Fruit fly (Drosophila melanogaster) whole organism, embryonic: ENCODE measurements around the gene Tsp29Fb.

ENCODE experiments used
- Awh ChIP-seq: fragments of 200-800 bp; sonication (Bioruptor generic); IDR thresholded peaks from 2 replicates; pipeline ENCODE4, ENCODE4 v1.3.6; 2022; ENCODE audit warnings: missing biosample characterization, missing genetic modification characterization
- CG1024 ChIP-seq: fragments of 200-800 bp; sonication (Bioruptor generic); IDR thresholded peaks from 2 replicates; pipeline ENCODE4 v1.3.6; 2022; ENCODE audit warnings: missing biosample characterization, missing genetic modification characterization
- CG10267 ChIP-seq: fragments of 200-800 bp; sonication (Bioruptor generic); optimal IDR thresholded peaks from 2 replicates; lab custom pipeline; 2018; ENCODE audit warnings: missing biosample characterization, mild to moderate bottlenecking, missing genetic modification characterization, moderate library complexity
- CG10274 ChIP-seq: fragments of 200-800 bp; sonication (Bioruptor generic); optimal IDR thresholded peaks from 3 replicates; lab custom pipeline; 2017; ENCODE audit warnings: missing biosample characterization, mild to moderate bottlenecking, missing genetic modification characterization
- CG10431 ChIP-seq: fragments of 200-800 bp; sonication (Bioruptor generic); optimal IDR thresholded peaks from 3 replicates; lab custom pipeline; 2018; ENCODE audit warnings: missing biosample characterization, mild to moderate bottlenecking, missing genetic modification characterization
- CG10654 ChIP-seq: fragments of 200-800 bp; sonication (Bioruptor generic); optimal IDR thresholded peaks from 2 replicates; lab custom pipeline; 2016; ENCODE audit warnings: missing biosample characterization, missing genetic modification characterization
- CG15601 ChIP-seq: fragments of 200-800 bp; sonication (Bioruptor generic); optimal IDR thresholded peaks from 3 replicates; lab custom pipeline; 2019; ENCODE audit warnings: missing biosample characterization, mild to moderate bottlenecking, missing genetic modification characterization, moderate library complexity
- CG16813 ChIP-seq: fragments of 200-800 bp; sonication (Bioruptor generic); IDR thresholded peaks from 3 replicates; pipeline ENCODE4 v1.3.6; 2022; ENCODE audit warnings: missing biosample characterization, missing genetic modification characterization; ENCODE audit not compliant: partially characterized antibody
- CG18262 ChIP-seq: fragments of 200-800 bp; optimal IDR thresholded peaks from 3 replicates; lab custom pipeline; 2019; ENCODE audit warnings: missing biosample characterization, mild to moderate bottlenecking, missing genetic modification characterization, moderate library complexity
- CG1832 ChIP-seq: fragments of 200-800 bp; sonication (Bioruptor generic); optimal IDR thresholded peaks from 2 replicates; lab custom pipeline; 2017; ENCODE audit warnings: missing biosample characterization, mild to moderate bottlenecking, missing genetic modification characterization, inconsistent platforms
- CG2199 ChIP-seq: fragments of 200-800 bp; sonication (Bioruptor generic); IDR thresholded peaks from 3 replicates; pipeline ENCODE4 v1.3.6; 2022; ENCODE audit warnings: missing biosample characterization, missing genetic modification characterization
- CG2678 ChIP-seq: fragments of 200-800 bp; sonication (Bioruptor generic); optimal IDR thresholded peaks from 3 replicates; lab custom pipeline; 2019; ENCODE audit warnings: missing biosample characterization, mild to moderate bottlenecking, missing genetic modification characterization, moderate library complexity
- CG2875 ChIP-seq: fragments of 200-800 bp; sonication (Bioruptor generic); optimal IDR thresholded peaks from 2 replicates; lab custom pipeline; 2017; ENCODE audit warnings: missing biosample characterization, mild to moderate bottlenecking, missing genetic modification characterization, missing genetic modification reagents
- CG34376 ChIP-seq: fragments of 200-800 bp; sonication (Bioruptor generic); optimal IDR thresholded peaks from 2 replicates; lab custom pipeline; 2018; ENCODE audit warnings: missing biosample characterization, mild to moderate bottlenecking, missing genetic modification characterization
- CG5180 ChIP-seq: fragments of 200-800 bp; sonication (Bioruptor generic); optimal IDR thresholded peaks from 3 replicates; lab custom pipeline; 2017; ENCODE audit warnings: missing biosample characterization, missing genetic modification characterization, mild to moderate bottlenecking, moderate library complexity, missing genetic modification reagents
- CG7987 ChIP-seq: fragments of 200-800 bp; sonication (Bioruptor generic); optimal IDR thresholded peaks from 2 replicates; lab custom pipeline; 2018; ENCODE audit warnings: missing biosample characterization, mild to moderate bottlenecking, missing genetic modification characterization, moderate library complexity
- CG8924 ChIP-seq: fragments of 200-800 bp; optimal IDR thresholded peaks from 3 replicates; lab custom pipeline; 2019; ENCODE audit warnings: missing biosample characterization, mild to moderate bottlenecking, missing genetic modification characterization, moderate library complexity
- CG9797 ChIP-seq: fragments of 200-800 bp; sonication (Bioruptor generic); optimal IDR thresholded peaks from 3 replicates; lab custom pipeline; 2018; ENCODE audit warnings: missing biosample characterization, mild to moderate bottlenecking, missing genetic modification characterization
- D19A ChIP-seq: fragments of 200-800 bp; optimal IDR thresholded peaks from 3 replicates; lab custom pipeline; 2019; ENCODE audit warnings: missing biosample characterization, mild to moderate bottlenecking, missing genetic modification characterization, moderate library complexity
- Doc2 ChIP-seq: fragments of 200-800 bp; sonication (Bioruptor generic); IDR thresholded peaks from 2 replicates; pipeline ENCODE4 v1.3.6; 2022; ENCODE audit warnings: missing biosample characterization, missing genetic modification characterization
- Ets65A ChIP-seq: fragments of 200-800 bp; sonication (Bioruptor generic); peaks from one replicate; lab custom pipeline; 2016; ENCODE audit warnings: missing biosample characterization, missing genetic modification characterization
- Fer3 ChIP-seq: fragments of 200-800 bp; sonication (Bioruptor generic); optimal IDR thresholded peaks from 2 replicates; lab custom pipeline; 2018; ENCODE audit warnings: missing biosample characterization, mild to moderate bottlenecking, missing genetic modification characterization, moderate library complexity
- HLHmδ ChIP-seq: fragments of 200-800 bp; sonication (Bioruptor generic); optimal IDR thresholded peaks from 2 replicates; lab custom pipeline; 2018; ENCODE audit warnings: missing biosample characterization, mild to moderate bottlenecking, missing genetic modification characterization, moderate library complexity
- Hand ChIP-seq: fragments of 200-800 bp; sonication (Bioruptor generic); optimal IDR thresholded peaks from 2 replicates; lab custom pipeline; 2017; ENCODE audit warnings: mild to moderate bottlenecking, missing biosample characterization, missing genetic modification reagents, missing genetic modification characterization
- Hmr ChIP-seq: fragments of 200-800 bp; sonication (Bioruptor generic); optimal IDR thresholded peaks from 3 replicates; lab custom pipeline; 2017; ENCODE audit warnings: mild to moderate bottlenecking, missing biosample characterization, missing genetic modification reagents, missing genetic modification characterization
- NC2β ChIP-seq: fragments of 200-800 bp; sonication (Bioruptor generic); optimal IDR thresholded peaks from 2 replicates; lab custom pipeline; 2016; ENCODE audit warnings: missing biosample characterization, missing genetic modification characterization
- Oli ChIP-seq: fragments of 200-800 bp; sonication (Bioruptor generic); optimal IDR thresholded peaks from 2 replicates; lab custom pipeline; 2018; ENCODE audit warnings: missing biosample characterization, mild to moderate bottlenecking, missing genetic modification characterization, moderate library complexity
- Vsx1 ChIP-seq: fragments of 200-800 bp; sonication (Bioruptor generic); optimal IDR thresholded peaks from 2 replicates; lab custom pipeline; 2017; ENCODE audit warnings: missing biosample characterization, mild to moderate bottlenecking, missing genetic modification characterization, missing genetic modification reagents
- YL-1 ChIP-seq: fragments of 200-800 bp; sonication (Bioruptor generic); optimal IDR thresholded peaks from 3 replicates; lab custom pipeline; 2017; ENCODE audit warnings: missing biosample characterization, mild to moderate bottlenecking, missing genetic modification characterization
- abd-A ChIP-seq: fragments of 200-800 bp; sonication (Bioruptor generic); optimal IDR thresholded peaks from 3 replicates; lab custom pipeline; 2019; ENCODE audit warnings: missing biosample characterization, mild to moderate bottlenecking, missing genetic modification characterization, moderate library complexity
- bsh ChIP-seq, 2 experiments: fragments of 200-800 bp; sonication (Bioruptor generic); optimal IDR thresholded peaks; 2 replicates each; lab custom pipeline; 2017 to 2018; ENCODE audit warnings: mild to moderate bottlenecking in 2 of 2, missing biosample characterization in 2 of 2, missing genetic modification characterization in 2 of 2, moderate library complexity in 1 of 2
- chif ChIP-seq, 2 experiments: fragments of 200-800 bp; sonication (Bioruptor generic); optimal IDR thresholded peaks; 3 replicates each; lab custom pipeline; 2016; ENCODE audit warnings: missing biosample characterization in 2 of 2, missing genetic modification characterization in 2 of 2
- chinmo ChIP-seq: fragments of 200-800 bp; sonication (Bioruptor generic); IDR thresholded peaks from 4 replicates; pipeline ENCODE4 v1.3.6; 2022; ENCODE audit warnings: missing biosample characterization, missing genetic modification characterization; ENCODE audit not compliant: partially characterized antibody
- crol ChIP-seq: fragments of 200-800 bp; sonication (Bioruptor generic); IDR thresholded peaks from 2 replicates; pipeline ENCODE4 v1.3.6; 2022; ENCODE audit warnings: missing biosample characterization, missing genetic modification characterization
- dmrt11E ChIP-seq: fragments of 200-800 bp; sonication (Bioruptor generic); optimal IDR thresholded peaks from 3 replicates; lab custom pipeline; 2018; ENCODE audit warnings: missing biosample characterization, mild to moderate bottlenecking, missing genetic modification characterization, moderate library complexity
- fd64A ChIP-seq: fragments of 200-800 bp; sonication (Bioruptor generic); optimal IDR thresholded peaks from 3 replicates; lab custom pipeline; 2018; ENCODE audit warnings: missing biosample characterization, mild to moderate bottlenecking, missing genetic modification characterization
- gcm2 ChIP-seq: fragments of 200-800 bp; sonication (Bioruptor generic); optimal IDR thresholded peaks from 2 replicates; lab custom pipeline; 2016; ENCODE audit warnings: missing biosample characterization, missing genetic modification characterization
- gem ChIP-seq: fragments of 200-800 bp; sonication (Bioruptor generic); optimal IDR thresholded peaks from 2 replicates; lab custom pipeline; 2019; ENCODE audit warnings: missing biosample characterization, mild to moderate bottlenecking, missing genetic modification characterization, moderate library complexity
- kay ChIP-seq: fragments of 200-800 bp; sonication (Bioruptor generic); optimal IDR thresholded peaks from 2 replicates; lab custom pipeline; 2016; ENCODE audit warnings: missing biosample characterization, missing genetic modification characterization
- nau ChIP-seq: fragments of 200-800 bp; sonication (Bioruptor generic); optimal IDR thresholded peaks from 3 replicates; lab custom pipeline; 2017; ENCODE audit warnings: missing biosample characterization, mild to moderate bottlenecking, missing genetic modification characterization, missing genetic modification reagents
- nerfin-1 ChIP-seq: fragments of 200-800 bp; sonication (Bioruptor generic); optimal IDR thresholded peaks from 3 replicates; lab custom pipeline; 2019; ENCODE audit warnings: missing biosample characterization, mild to moderate bottlenecking, missing genetic modification characterization, moderate library complexity
- ro ChIP-seq: fragments of 200-800 bp; sonication (Bioruptor generic); IDR thresholded peaks from 2 replicates; pipeline ENCODE4 v1.3.6; 2022; ENCODE audit warnings: missing biosample characterization, missing genetic modification characterization
- run ChIP-seq: fragments of 200-800 bp; sonication (Bioruptor generic); optimal IDR thresholded peaks from 3 replicates; lab custom pipeline; 2018; ENCODE audit warnings: missing biosample characterization, mild to moderate bottlenecking, missing genetic modification characterization
- sens ChIP-seq: fragments of 200-800 bp; sonication (Bioruptor generic); peaks from one replicate; lab custom pipeline; 2016; ENCODE audit warnings: missing biosample characterization, missing genetic modification characterization
- stwl ChIP-seq: fragments of 200-800 bp; sonication (Bioruptor generic); optimal IDR thresholded peaks from 3 replicates; lab custom pipeline; 2018; ENCODE audit warnings: missing biosample characterization, mild to moderate bottlenecking, missing genetic modification characterization, moderate library complexity
- yki ChIP-seq: fragments of >200 bp; optimal IDR thresholded peaks from 3 replicates; lab custom pipeline; 2018
- z ChIP-seq: fragments of 200-800 bp; sonication (Bioruptor generic); IDR thresholded peaks from 3 replicates; pipeline ENCODE4 v1.3.6; 2022; ENCODE audit warnings: missing biosample characterization, missing genetic modification characterization
- zen2 ChIP-seq: fragments of 200-800 bp; sonication (Bioruptor generic); IDR thresholded peaks from 3 replicates; pipeline ENCODE4 v1.3.6; 2022; ENCODE audit warnings: missing biosample characterization, missing genetic modification characterization; ENCODE audit not compliant: partially characterized antibody

Tsp29Fb gene

DNA sequence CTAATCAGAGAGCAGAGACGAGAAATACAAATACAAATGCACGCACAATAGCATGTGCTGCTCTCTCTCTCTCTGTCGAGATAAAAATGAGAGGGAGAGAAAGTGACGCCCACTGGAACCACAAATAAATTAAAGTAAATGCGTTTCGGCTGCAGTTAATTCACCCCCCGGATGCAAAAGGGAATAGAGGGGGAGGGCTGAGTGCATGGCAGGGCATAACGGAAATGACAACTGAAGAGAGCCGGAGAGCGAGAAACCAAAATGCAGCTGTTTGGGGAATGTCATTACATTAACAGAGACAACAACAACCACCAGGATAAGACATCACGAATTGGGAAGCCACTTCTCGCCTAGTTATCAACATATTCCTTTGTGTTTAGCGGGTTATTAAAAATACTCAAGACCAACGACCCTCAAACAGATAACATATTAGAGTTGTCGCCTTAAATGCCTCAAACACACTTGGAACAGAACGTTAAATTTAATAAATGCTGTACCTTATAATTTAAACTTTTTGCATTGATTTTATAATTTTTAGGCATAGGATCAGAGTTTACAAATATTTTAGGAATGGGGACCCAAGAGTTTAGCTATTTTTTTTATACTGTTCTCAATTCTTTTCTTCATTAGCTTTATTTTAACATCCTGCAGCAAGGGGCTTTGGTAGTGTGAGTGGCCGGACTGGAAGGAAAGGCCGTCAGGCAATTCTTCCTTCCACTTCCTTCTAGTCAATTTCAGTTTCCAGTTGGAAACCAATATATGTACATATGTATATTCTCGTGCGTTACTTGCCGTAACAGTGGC, 12.9 kb downstream of the Tsp29Fb start (continued):
- TF ChIP-seq CG7987 (GFP tag; lab: Kevin White, UChicago) = no peak
- no peak for TF ChIP-seq Hmr (GFP tag; lab: Kevin White, UChicago)
- TF ChIP-seq Ets65A (GFP tag; lab: Kevin White, UChicago) = no peak
- peak in 1 of 2 experiments; percentile 53 for TF ChIP-seq bsh (GFP tag; optimal IDR thresholded peaks at IDR 0.05; lab: Kevin White, UChicago)
- no peak for TF ChIP-seq CG1024
- no peak for TF ChIP-seq Fer3
- 0 out of 4 replicates have a peak, but pooled peaks have one; percentile 15 for TF ChIP-seq chinmo (GFP tag; lab: Robert Waterston, UW)
- no peak for TF ChIP-seq NC2β
- no peak for TF ChIP-seq CG10654
- TF ChIP-seq CG18262 (tag; lab: Kevin White, UChicago) = peak; percentile 28
- TF ChIP-seq yki (lab: Kevin White, UChicago) = peak; percentile 54
- no peak for TF ChIP-seq CG9797
- TF ChIP-seq Awh (GFP tag; lab: Robert Waterston, UW) = peak; percentile 29; the same call in 1 of the 2 replicates
- no peak for TF ChIP-seq gcm2 (GFP tag; lab: Kevin White, UChicago)
- TF ChIP-seq fd64A (GFP tag; lab: Kevin White, UChicago) = peak; percentile 34
- peak; percentile 43 for TF ChIP-seq gem (tag; lab: Kevin White, UChicago)
- TF ChIP-seq kay = no peak
- peak; percentile 87 for TF ChIP-seq sens (GFP tag; lab: Kevin White, UChicago)
- TF ChIP-seq CG8924 (tag; lab: Kevin White, UChicago) = peak; percentile 31
- peak; percentile 69 for TF ChIP-seq HLHmδ (GFP tag; lab: Kevin White, UChicago)
- no peak for TF ChIP-seq CG1832 (GFP tag; lab: Kevin White, UChicago)
- TF ChIP-seq CG2678 = peak; percentile 16
- peak; percentile 42 for TF ChIP-seq D19A
- no peak for TF ChIP-seq CG34376
- TF ChIP-seq CG10431 (GFP tag; lab: Kevin White, UChicago) = peak; percentile 15
- no peak for TF ChIP-seq Hand (GFP tag; lab: Kevin White, UChicago)
- TF ChIP-seq Doc2 (GFP tag; lab: Robert Waterston, UW) = no peak
- no peak for TF ChIP-seq ro
- no peak for TF ChIP-seq abd-A (tag; lab: Kevin White, UChicago)
- TF ChIP-seq CG10274 (GFP tag; lab: Kevin White, UChicago) = peak; percentile 95
- TF ChIP-seq dmrt11E (tag; lab: Kevin White, UChicago) = peak; percentile 44
- TF ChIP-seq crol (GFP tag; lab: Robert Waterston, UW) = peak; percentile 79
- TF ChIP-seq Oli (tag; lab: Kevin White, UChicago) = no peak
- no peak for TF ChIP-seq zen2 (GFP tag; lab: Robert Waterston, UW)
- peak; percentile 14 for TF ChIP-seq CG10267
- peak in 1 of 2 experiments; percentile 12 for TF ChIP-seq chif (GFP tag; optimal IDR thresholded peaks at IDR 0.05; lab: Kevin White, UChicago)
- TF ChIP-seq nau (GFP tag; lab: Kevin White, UChicago) = peak; percentile 41
- TF ChIP-seq CG5180 (GFP tag; lab: Kevin White, UChicago) = no peak
- TF ChIP-seq CG16813 = no peak
- TF ChIP-seq CG2199 (GFP tag; lab: Robert Waterston, UW) = peak; percentile 67; the same call in 1 of the 3 replicates
- TF ChIP-seq CG15601 (tag; lab: Kevin White, UChicago) = no peak
- peak; percentile 36 for TF ChIP-seq run
- peak; percentile 50 for TF ChIP-seq nerfin-1 (tag; lab: Kevin White, UChicago)
- no peak for TF ChIP-seq CG2875 (GFP tag; lab: Kevin White, UChicago)
- TF ChIP-seq YL-1 (GFP tag; lab: Kevin White, UChicago) = no peak
- TF ChIP-seq z (GFP tag; lab: Robert Waterston, UW) = 0 out of 3 replicates have a peak, but pooled peaks have one; percentile 16
- peak; percentile 11 for TF ChIP-seq stwl (tag; lab: Kevin White, UChicago)
- TF ChIP-seq Vsx1 (GFP tag; lab: Kevin White, UChicago) = peak; percentile 39
